Fruit fly (Drosophila melanogaster): ENCODE results near the gene sphinx1.

sphinx1 gene

dm6 chr3L:7439305-7439704 is at the start of gene sphinx1:
Gene sphinx1 (minus strand): TSS chr3L:7439405.
- no peak for TF ChIP-seq noc (tag; optimal IDR thresholded peaks at IDR 0.05)

DNA sequence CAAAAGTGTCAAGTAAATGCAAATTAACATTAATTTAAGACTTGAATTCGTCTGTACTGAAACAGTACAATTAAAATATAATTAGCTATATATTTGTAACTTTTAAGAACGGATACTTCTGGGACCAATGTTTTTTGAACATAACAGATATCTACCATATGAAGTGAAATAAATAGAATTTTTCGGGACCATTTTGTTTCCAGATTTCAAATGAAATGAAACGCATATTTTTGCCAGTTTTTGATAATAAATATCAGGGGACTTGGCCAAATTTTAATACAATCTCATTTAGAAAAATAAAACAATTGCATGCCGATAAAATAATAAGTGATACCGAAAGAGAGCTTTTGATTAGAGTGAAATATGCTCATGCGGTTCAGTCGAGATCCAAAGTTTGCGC is 46.5 kb upstream of the sphinx1 start, which contains the start of gene mthl6:
Gene mthl6, plus strand, starts transcription at position 301 of the 400 bp plus-strand sequence.
- no peak for TF ChIP-seq noc (tag; optimal IDR thresholded peaks at IDR 0.05)

DNA sequence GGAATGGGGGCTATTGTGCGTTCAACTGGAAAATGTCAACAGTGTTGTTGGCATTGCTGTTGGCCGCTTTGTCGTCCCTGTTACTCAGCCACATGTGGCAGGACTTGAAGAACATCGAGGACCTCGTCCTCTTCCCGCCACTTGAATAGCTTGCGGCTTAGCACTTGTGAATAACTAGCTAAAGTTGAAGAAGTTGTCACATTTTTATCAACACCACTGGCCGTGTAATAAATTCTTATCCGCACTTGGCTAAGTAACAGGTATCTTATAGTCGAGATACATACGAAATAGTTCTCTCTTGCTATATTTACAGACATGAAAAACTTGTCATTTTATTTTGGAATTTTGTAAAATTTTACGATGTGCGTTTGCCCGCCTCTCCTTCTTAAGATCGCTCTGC is 36.1 kb upstream of the sphinx1 start, which contains the start of gene CG43292:
Gene CG43292, plus strand, starts transcription at position 301 of the 400 bp plus-strand sequence.
- no peak for TF ChIP-seq noc (tag; optimal IDR thresholded peaks at IDR 0.05)

DNA sequence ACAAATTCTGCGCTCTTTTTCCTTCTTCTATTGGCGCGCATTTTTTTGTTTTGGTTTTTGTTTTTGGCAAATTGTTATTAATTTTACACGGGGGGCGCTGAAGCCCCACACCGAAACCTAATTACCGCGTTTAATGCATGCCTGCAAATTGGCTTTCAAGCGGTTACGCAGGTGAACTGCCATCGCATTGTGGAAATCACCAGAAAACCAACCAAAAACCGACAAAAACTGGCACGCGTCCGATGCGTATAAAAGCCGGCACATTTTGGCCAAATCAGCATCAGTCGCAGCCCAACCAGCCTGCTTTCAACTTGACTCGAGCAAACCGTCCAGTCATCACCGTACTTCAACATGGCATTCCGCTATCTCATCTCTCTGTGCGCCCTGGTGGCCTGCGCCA is 32.1 kb upstream of the sphinx1 start, which contains the start of gene CG8541:
Gene CG8541, plus strand, starts transcription at position 301 of the 400 bp plus-strand sequence.
- no peak for TF ChIP-seq noc (tag; optimal IDR thresholded peaks at IDR 0.05)

DNA sequence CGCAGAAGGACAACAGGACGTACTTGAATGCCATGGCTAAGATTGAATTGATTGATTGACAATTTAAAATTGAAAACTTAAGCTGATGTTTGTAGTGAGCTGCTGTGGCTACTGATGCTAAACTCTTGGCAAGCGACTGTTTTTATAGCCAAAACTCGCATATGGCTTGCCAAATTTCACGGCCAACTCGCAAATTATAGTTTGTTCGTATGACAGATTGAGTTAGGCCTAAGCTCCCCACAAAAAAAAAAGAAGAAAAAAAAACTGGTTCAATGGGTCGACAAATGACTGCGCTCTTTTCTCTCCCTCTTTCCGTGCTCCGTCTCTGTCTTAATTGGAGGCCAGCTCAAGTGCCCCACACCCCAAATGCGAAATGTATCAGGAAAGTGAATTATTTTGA is 31.0 kb upstream of the sphinx1 start, which contains the start of gene CG8543:
Gene CG8543, minus strand, starts transcription at position 101 of the 400 bp plus-strand sequence.
- TF ChIP-seq noc (tag; optimal IDR thresholded peaks at IDR 0.05), result no peak

DNA sequence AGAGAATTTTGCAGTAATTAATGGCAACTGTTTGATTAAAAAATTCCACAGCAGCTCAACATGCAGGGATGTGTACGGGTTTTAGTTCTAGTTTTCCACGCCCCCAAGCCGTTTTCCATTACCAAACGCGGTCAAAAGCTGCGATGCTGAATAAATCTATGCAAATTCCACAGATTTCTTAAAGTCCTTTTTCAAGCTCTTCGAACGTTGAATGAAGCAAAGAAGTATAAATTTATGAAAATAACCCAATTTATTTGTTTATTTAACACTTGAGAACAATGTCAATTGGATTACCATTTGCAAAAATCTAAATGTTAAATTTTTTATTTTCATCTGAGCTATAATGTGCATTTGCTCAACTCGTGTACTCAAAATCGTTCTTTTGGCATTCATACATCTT is 26.0 kb upstream of the sphinx1 start, which contains the start of the genes CG42660, CG42661 and Tsp66A:
Gene CG42660, plus strand, starts transcription at position 301 of the 400 bp plus-strand sequence.
Gene CG42661, plus strand, starts transcription at position 301 of the 400 bp plus-strand sequence.
Gene Tsp66A, plus strand, starts transcription at position 301 of the 400 bp plus-strand sequence.
- TF ChIP-seq noc (tag; optimal IDR thresholded peaks at IDR 0.05), result no peak

dm6 chr3L:7455849-7456248 is 16.6 kb upstream of the sphinx1 start, which contains the start of gene ppk26:
Gene ppk26 (plus strand): TSS chr3L:7456149.
- no peak for TF ChIP-seq noc (tag; optimal IDR thresholded peaks at IDR 0.05)

DNA sequence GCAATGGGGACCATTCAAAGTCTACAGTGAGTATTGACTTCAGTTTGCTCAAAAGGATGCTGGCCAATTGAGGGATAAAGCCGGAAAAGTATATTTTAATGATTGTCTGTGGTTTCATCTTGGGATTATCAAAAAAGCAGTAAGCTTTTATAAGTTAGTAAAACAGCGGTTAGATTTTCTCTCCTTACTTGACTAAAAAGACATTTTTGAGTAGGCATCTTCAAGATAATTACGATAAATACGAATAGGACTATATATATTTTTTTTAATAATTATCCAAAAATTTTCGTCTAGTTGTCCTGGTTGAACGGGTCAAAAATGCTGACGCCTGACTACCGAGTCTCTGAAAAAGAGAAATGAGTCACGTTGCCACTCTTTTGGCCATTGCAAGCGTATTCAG is 11.3 kb upstream of the sphinx1 start, which contains the start of gene CG33278:
Gene CG33278, plus strand, starts transcription at position 301 of the 400 bp plus-strand sequence.
- no peak for TF ChIP-seq noc (tag; optimal IDR thresholded peaks at IDR 0.05)

DNA sequence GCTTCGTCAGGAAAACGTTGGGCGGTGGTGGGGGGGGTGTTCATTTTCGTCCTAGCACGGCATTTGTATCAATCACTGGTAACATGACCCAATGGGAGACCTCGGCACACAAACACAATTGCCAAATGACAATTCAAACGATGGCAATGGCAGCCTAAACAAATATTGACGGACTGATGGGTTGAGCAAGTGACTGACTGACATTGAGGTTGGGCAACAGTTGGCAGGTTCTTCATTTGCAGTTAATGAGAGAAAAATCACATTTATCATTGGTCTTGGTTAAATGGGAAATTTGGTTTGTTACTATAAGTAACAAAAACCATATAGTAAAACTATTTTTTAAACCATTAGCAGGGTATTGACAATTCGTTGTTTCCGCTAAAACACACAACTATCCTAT is 9.9 kb upstream of the sphinx1 start:
- no peak for TF ChIP-seq noc (tag; optimal IDR thresholded peaks at IDR 0.05)

- TF ChIP-seq noc (tag; optimal IDR thresholded peaks at IDR 0.05), result no peak
Observed at dm6 chr3L:7440633-7441032, 1.4 kb upstream of the sphinx1 start, which contains the start of gene sphinx2. Gene sphinx2 (minus strand): TSS chr3L:7440733.

dm6 chr3L:7437366-7437765 is 1.8 kb downstream of the sphinx1 start, which contains the start of gene CG14835:
Gene CG14835 (minus strand): TSS chr3L:7437466.
- TF ChIP-seq noc (tag; optimal IDR thresholded peaks at IDR 0.05), result no peak

DNA sequence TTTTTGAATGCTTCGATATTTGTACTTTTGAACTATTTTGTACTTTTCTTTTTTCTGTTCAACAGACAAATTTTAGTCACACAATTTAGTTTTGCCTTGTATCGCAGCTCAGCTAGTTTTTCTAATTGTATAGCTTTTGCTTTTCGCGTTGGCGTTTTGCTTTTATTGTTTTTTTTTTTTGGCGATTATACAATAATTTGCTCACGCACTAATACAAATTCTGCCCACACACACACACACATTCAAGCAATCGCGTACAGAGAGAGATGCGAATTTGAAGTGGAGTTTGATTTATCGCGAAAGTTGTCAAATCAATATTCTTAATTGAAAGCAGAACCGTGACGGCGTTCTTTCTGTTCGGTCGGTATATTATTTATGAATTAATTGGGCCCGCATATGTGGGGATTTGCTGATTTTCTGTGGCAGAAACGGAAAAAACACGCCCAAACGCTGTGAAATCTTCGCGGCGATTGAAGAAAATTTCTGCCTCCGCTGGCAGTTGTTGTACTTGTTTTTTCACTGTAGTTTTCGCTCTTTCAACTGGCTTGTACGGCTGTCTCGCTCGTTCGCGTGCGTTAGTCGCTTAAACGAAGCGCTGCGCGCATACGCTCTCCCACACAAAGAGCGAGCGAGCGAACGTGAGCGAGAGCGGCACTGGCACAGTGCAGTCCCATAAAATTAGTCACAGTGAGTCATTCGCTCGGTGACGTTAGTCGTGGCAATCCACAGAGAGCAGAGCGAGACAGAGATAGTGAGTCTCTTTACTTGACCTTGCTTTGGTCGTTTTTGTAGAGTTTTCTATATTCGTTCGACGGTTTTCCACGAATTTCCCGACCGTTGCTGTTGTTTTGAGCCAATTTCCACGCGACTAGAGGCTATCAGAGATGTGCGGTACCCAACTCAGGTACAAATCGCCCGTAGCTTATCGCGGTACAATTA is 4.2 kb downstream of the sphinx1 start, which contains the start of gene Rac2:
Gene Rac2, minus strand, starts transcription at position 476 of the 939 bp plus-strand sequence.
- peak; percentile 60 for TF ChIP-seq noc (tag; optimal IDR thresholded peaks at IDR 0.05)

DNA sequence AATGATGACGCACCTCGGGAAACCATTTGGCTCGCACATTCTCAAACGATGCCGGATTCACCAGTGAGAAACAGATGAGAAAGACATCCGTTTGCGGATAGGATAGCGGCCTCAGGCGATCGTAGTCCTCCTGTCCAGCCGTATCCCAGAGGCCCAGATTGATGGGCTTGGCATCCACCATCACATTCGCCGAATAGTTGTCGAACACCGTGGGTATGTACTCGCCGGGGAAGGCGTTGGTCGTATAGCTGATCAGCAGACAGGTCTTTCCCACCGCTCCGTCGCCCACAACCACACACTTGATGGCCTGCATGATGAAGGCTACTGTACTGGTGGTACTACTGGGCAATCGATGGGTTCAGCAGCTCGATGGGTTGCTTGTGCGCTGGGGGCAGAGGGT is 5.0 kb downstream of the sphinx1 start:
- no peak for TF ChIP-seq noc (tag; optimal IDR thresholded peaks at IDR 0.05)

dm6 chr3L:7433325-7433827 is 5.8 kb downstream of the sphinx1 start:
- TF ChIP-seq noc (tag; optimal IDR thresholded peaks at IDR 0.05), result no peak

- no peak for TF ChIP-seq noc (tag; optimal IDR thresholded peaks at IDR 0.05)
Observed at dm6 chr3L:7432811-7433324, 6.3 kb downstream of the sphinx1 start.

DNA sequence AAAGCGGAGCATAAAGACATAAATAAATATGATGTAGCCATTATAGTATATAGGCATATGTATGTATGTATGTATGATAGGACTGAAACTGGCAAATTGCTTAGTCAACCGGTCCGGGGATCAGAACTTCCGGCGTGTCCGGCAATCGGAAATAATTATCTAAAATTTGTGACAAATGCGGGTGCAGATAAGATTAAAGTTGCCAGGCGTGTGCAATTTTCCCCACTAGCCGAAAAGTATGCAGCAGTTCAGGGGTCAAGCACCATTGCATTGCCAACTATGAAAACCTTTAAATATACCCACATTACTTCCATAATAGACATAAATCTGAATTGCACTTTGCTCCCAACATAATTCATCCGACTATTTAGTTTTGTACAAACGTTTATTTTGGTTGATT is 6.9 kb downstream of the sphinx1 start:
- no peak for TF ChIP-seq noc (tag; optimal IDR thresholded peaks at IDR 0.05)
